Worm (Caenorhabditis elegans) whole organism, L1 larva: ENCODE results near the gene taf-3.

Experiments
- F16B12.6 ChIP-seq: fragments of 150-350 bp; optimal IDR thresholded peaks from 2 replicates; lab custom pipeline; 2014; ENCODE audit warnings: missing biosample characterization, missing genetic modification characterization
- aly-2 ChIP-seq: fragments of 150-350 bp; optimal IDR thresholded peaks from 2 replicates; lab custom pipeline; 2014; ENCODE audit warnings: missing biosample characterization, missing genetic modification characterization
- blmp-1 ChIP-seq: fragments of 150-350 bp; optimal IDR thresholded peaks from 2 replicates; lab custom pipeline; 2014; ENCODE audit warnings: missing biosample characterization, missing genetic modification characterization
- ceh-8 ChIP-seq: fragments of 200-800 bp; sonication (Bioruptor generic); optimal IDR thresholded peaks from 2 replicates; lab custom pipeline; 2018; ENCODE audit warnings: mild to moderate bottlenecking, missing genetic modification characterization, moderate library complexity, missing compliant biosample characterization
- ceh-90 ChIP-seq: sonication (generic microtip); optimal IDR thresholded peaks from 2 replicates; lab custom pipeline; 2016; ENCODE audit warnings: missing genetic modification characterization, missing compliant biosample characterization
- ces-1 ChIP-seq: fragments of 150-350 bp; optimal IDR thresholded peaks from 2 replicates; lab custom pipeline; 2014; ENCODE audit warnings: missing biosample characterization, missing genetic modification reagents, missing genetic modification characterization
- dsc-1 ChIP-seq: sonication (generic microtip); optimal IDR thresholded peaks from 2 replicates; lab custom pipeline; 2016; ENCODE audit warnings: mild to moderate bottlenecking, missing genetic modification characterization, missing compliant biosample characterization
- efl-1 ChIP-seq, 4 experiments: fragments of 150-350 bp; optimal IDR thresholded peaks in 3 of 4; peaks in 1 of 4; 1 replicate in 1 of 4; 2 replicates in 3 of 4; lab custom pipeline; 2014; ENCODE audit warnings: missing biosample characterization in 2 of 4, missing genetic modification characterization in 2 of 4, missing genetic modification reagents in 2 of 4
- egl-13 ChIP-seq: sonication (generic microtip); optimal IDR thresholded peaks from 2 replicates; lab custom pipeline; 2016; ENCODE audit warnings: missing genotype, missing genetic modification reagents, missing genetic modification characterization, missing compliant biosample characterization
- elt-3 ChIP-seq, 6 experiments: fragments of 150-350 bp in 1 of 6; sonication (generic microtip); optimal IDR thresholded peaks; 2 replicates each; lab custom pipeline; 2017 to 2018; ENCODE audit warnings: missing biosample characterization in 6 of 6, missing genetic modification characterization in 6 of 6, inconsistent platforms in 1 of 6
- hlh-17 ChIP-seq: fragments of 200-800 bp; sonication (Bioruptor generic); optimal IDR thresholded peaks from 2 replicates; lab custom pipeline; 2018; ENCODE audit warnings: missing genetic modification characterization, mild to moderate bottlenecking, missing compliant biosample characterization, moderate library complexity, borderline replicate concordance
- jun-1 ChIP-seq: fragments of 150-350 bp; optimal IDR thresholded peaks from 2 replicates; lab custom pipeline; 2014; ENCODE audit warnings: missing biosample characterization, missing genetic modification reagents, missing genetic modification characterization
- lin-14 ChIP-seq: fragments of 200-800 bp; sonication (Bioruptor generic); optimal IDR thresholded peaks from 2 replicates; lab custom pipeline; 2018; ENCODE audit warnings: mild to moderate bottlenecking, missing genetic modification characterization, moderate library complexity, missing compliant biosample characterization
- lin-15B ChIP-seq: fragments of 150-350 bp; sonication (generic microtip); optimal IDR thresholded peaks from 3 replicates; lab custom pipeline; 2014; ENCODE audit warnings: missing biosample characterization, missing genetic modification characterization
- lin-39 ChIP-seq: fragments of 150-350 bp; optimal IDR thresholded peaks from 2 replicates; lab custom pipeline; 2014; ENCODE audit warnings: missing biosample characterization, missing genetic modification reagents, missing genetic modification characterization
- lir-3 ChIP-seq: sonication (generic microtip); optimal IDR thresholded peaks from 2 replicates; lab custom pipeline; 2016; ENCODE audit warnings: mild to moderate bottlenecking, missing genetic modification characterization, moderate library complexity, missing compliant biosample characterization; ENCODE audit not compliant: poor library complexity
- nhr-19 ChIP-seq: fragments of 200-800 bp; sonication (Bioruptor generic); conservative IDR thresholded peaks from 2 replicates; pipeline ENCODE4 v1.3.6; 2022; ENCODE audit warnings: missing genetic modification characterization, missing compliant biosample characterization
- nhr-47 ChIP-seq: sonication (generic microtip); optimal IDR thresholded peaks from 2 replicates; lab custom pipeline; 2016; ENCODE audit warnings: mild to moderate bottlenecking, missing genetic modification characterization, moderate library complexity, missing compliant biosample characterization
- nhr-71 ChIP-seq: sonication (generic microtip); optimal IDR thresholded peaks from 2 replicates; lab custom pipeline; 2016; ENCODE audit warnings: mild to moderate bottlenecking, missing genetic modification characterization, moderate library complexity, missing compliant biosample characterization
- nhr-77 ChIP-seq: fragments of 150-350 bp; optimal IDR thresholded peaks from 2 replicates; lab custom pipeline; 2014; ENCODE audit warnings: missing biosample characterization, missing genetic modification characterization
- nhr-85 ChIP-seq: sonication (generic microtip); peaks from one replicate; lab custom pipeline; 2016; ENCODE audit warnings: missing genetic modification characterization, inconsistent platforms, missing compliant biosample characterization
- nhr-90 ChIP-seq: sonication (generic microtip); optimal IDR thresholded peaks from 2 replicates; lab custom pipeline; 2016; ENCODE audit warnings: mild to moderate bottlenecking, missing genetic modification characterization, missing compliant biosample characterization; ENCODE audit not compliant: poor library complexity
- pqm-1 ChIP-seq: sonication (generic microtip); optimal IDR thresholded peaks from 3 replicates; lab custom pipeline; 2017; ENCODE audit warnings: missing biosample characterization, missing genetic modification characterization
- rnt-1 ChIP-seq: sonication (generic microtip); optimal IDR thresholded peaks from 2 replicates; lab custom pipeline; 2016; ENCODE audit warnings: mild to moderate bottlenecking, missing genetic modification characterization, moderate library complexity, missing compliant biosample characterization
- snu-23 ChIP-seq: sonication (generic microtip); optimal IDR thresholded peaks from 2 replicates; lab custom pipeline; 2016; ENCODE audit warnings: missing genetic modification characterization, missing compliant biosample characterization
- sox-4 ChIP-seq: sonication (generic microtip); optimal IDR thresholded peaks from 2 replicates; lab custom pipeline; 2016; ENCODE audit warnings: missing genetic modification characterization, missing compliant biosample characterization
- sptf-1 ChIP-seq: fragments of 150-350 bp; optimal IDR thresholded peaks from 2 replicates; lab custom pipeline; 2014; ENCODE audit warnings: missing biosample characterization, missing genetic modification characterization
- unc-30 ChIP-seq: sonication (generic microtip); optimal IDR thresholded peaks from 2 replicates; lab custom pipeline; 2017; ENCODE audit warnings: missing biosample characterization, missing genetic modification characterization
- unc-62 ChIP-seq: fragments of 150-350 bp; optimal IDR thresholded peaks from 2 replicates; lab custom pipeline; 2014; ENCODE audit warnings: missing biosample characterization, missing genetic modification reagents, missing genetic modification characterization
- unc-86 ChIP-seq: sonication (generic microtip); optimal IDR thresholded peaks from 2 replicates; lab custom pipeline; 2016; ENCODE audit warnings: missing genetic modification characterization, missing compliant biosample characterization
- xbp-1 ChIP-seq: sonication (generic microtip); optimal IDR thresholded peaks from 2 replicates; lab custom pipeline; 2016; ENCODE audit warnings: missing genetic modification characterization, missing compliant biosample characterization
- zag-1 ChIP-seq: fragments of 150-350 bp; optimal IDR thresholded peaks from 2 replicates; lab custom pipeline; 2014; ENCODE audit warnings: missing biosample characterization, missing genetic modification characterization

The taf-3 gene

ce11 chrX:16317629-16318028, 14.6 kb upstream of the taf-3 start, which contains the start of gene T01B4.3:
Gene T01B4.3, minus strand, starts transcription at chrX:16317729.
- TF ChIP-seq egl-13 (no peak), hlh-17 (GFP tag; lab: Kevin White, UChicago) (no peak), lin-39 (tag; lab: Kevin White, UChicago) (no peak), elt-3 (tag; optimal IDR thresholded peaks at IDR 0.05; lab: Kevin White, UChicago) (no peak), dsc-1 (tag; lab: Kevin White, UChicago) (no peak), unc-86 (tag; lab: Kevin White, UChicago) (no peak), pqm-1 (tag; lab: Kevin White, UChicago) (no peak), xbp-1 (tag; lab: Kevin White, UChicago) (no peak), rnt-1 (no peak), sox-4 (tag; lab: Kevin White, UChicago) (no peak)

ce11 chrX:16318248-16318647, 14.0 kb upstream of the taf-3 start:
- TF ChIP-seq efl-1 (optimal IDR thresholded peaks at IDR 0.05; lab: Kevin White, UChicago): no peak
- peak in 1 of 2 experiments; percentile 72 for TF ChIP-seq efl-1 (GFP tag; optimal IDR thresholded peaks at IDR 0.05 in 1 of 2; lab: Kevin White, UChicago)
- TF ChIP-seq lin-15B: no peak

ce11 chrX:16321327-16321726, 10.9 kb upstream of the taf-3 start:
- TF ChIP-seq ceh-90 (tag; lab: Kevin White, UChicago): no peak
- TF ChIP-seq dsc-1 (tag; lab: Kevin White, UChicago): peak; percentile 75
- no peak for TF ChIP-seq unc-30 (tag; lab: Kevin White, UChicago)
- TF ChIP-seq rnt-1: peak; percentile 37
- no peak for TF ChIP-seq F16B12.6 (tag; lab: Kevin White, UChicago)
- no peak for TF ChIP-seq xbp-1 (tag; lab: Kevin White, UChicago)

ce11 chrX:16321864-16322263, 10.4 kb upstream of the taf-3 start:
- peak; percentile 74 for TF ChIP-seq nhr-85 (tag; lab: Kevin White, UChicago)
- no peak for TF ChIP-seq unc-62
- TF ChIP-seq jun-1 (tag; lab: Kevin White, UChicago): no peak
- no peak for TF ChIP-seq ces-1
- TF ChIP-seq nhr-19 (GFP tag; lab: Robert Waterston, UW): 0 out of 2 replicates have a peak, but pooled peaks have one; percentile 11
- peak; percentile 33 for TF ChIP-seq lin-14 (GFP tag; lab: Kevin White, UChicago)
- no peak for TF ChIP-seq ceh-8 (GFP tag; lab: Kevin White, UChicago)
- no peak for TF ChIP-seq nhr-77 (tag; lab: Kevin White, UChicago)
- no peak for TF ChIP-seq hlh-17 (GFP tag; lab: Kevin White, UChicago)
- no peak for TF ChIP-seq dsc-1 (tag; lab: Kevin White, UChicago)
- TF ChIP-seq lir-3 (tag; lab: Kevin White, UChicago): no peak
- no peak for TF ChIP-seq aly-2 (tag; lab: Kevin White, UChicago)

ce11 chrX:16324222-16324621, 8.0 kb upstream of the taf-3 start:
- TF ChIP-seq sptf-1 (tag; lab: Kevin White, UChicago): no peak
- TF ChIP-seq blmp-1 (tag; lab: Kevin White, UChicago): peak; percentile 25

ce11 chrX:16327229-16327628, 5.0 kb upstream of the taf-3 start:
- TF ChIP-seq efl-1 (optimal IDR thresholded peaks at IDR 0.05; lab: Kevin White, UChicago) (no peak), efl-1 (GFP tag; optimal IDR thresholded peaks at IDR 0.05 in 1 of 2; lab: Kevin White, UChicago) (peak in 1 of 2 experiments; percentile 83), nhr-71 (tag; lab: Kevin White, UChicago) (peak; percentile 30), nhr-47 (tag; lab: Kevin White, UChicago) (peak; percentile 57), nhr-19 (GFP tag; lab: Robert Waterston, UW) (no peak), dsc-1 (tag; lab: Kevin White, UChicago) (peak; percentile 42), nhr-90 (tag; lab: Kevin White, UChicago) (peak; percentile 4), zag-1 (tag; lab: Kevin White, UChicago) (no peak), snu-23 (GFP tag; lab: Kevin White, UChicago) (peak; percentile 21)
